Fruit fly (Drosophila melanogaster): ENCODE results near the gene Cep135.

dm6 chr3L:15125717-15126116 is 9.2 kb downstream of the Cep135 start:
- TF ChIP-seq h (optimal IDR thresholded peaks at IDR 0.05), result no peak
- no peak for TF ChIP-seq psq (optimal IDR thresholded peaks at IDR 0.05)
- no peak for TF ChIP-seq Sin3A (optimal IDR thresholded peaks at IDR 0.05)
- TF ChIP-seq insv (optimal IDR thresholded peaks at IDR 0.05), result no peak
